Worm (Caenorhabditis elegans) whole organism, L2 larva: Measurements from ENCODE around the gene C09E9.1.

Experiments used
- aly-2 ChIP-seq: fragments of 150-350 bp; optimal IDR thresholded peaks from 2 replicates; lab custom pipeline; 2014; ENCODE audit warnings: missing biosample characterization, missing genetic modification characterization
- ceh-82 ChIP-seq: fragments of 150-350 bp; optimal IDR thresholded peaks from 2 replicates; lab custom pipeline; 2014; ENCODE audit warnings: missing biosample characterization, missing genetic modification characterization
- elt-3 ChIP-seq: sonication (generic microtip); optimal IDR thresholded peaks from 2 replicates; lab custom pipeline; 2017; ENCODE audit warnings: missing biosample characterization, missing genetic modification characterization
- fos-1 ChIP-seq: fragments of 150-350 bp; optimal IDR thresholded peaks from 2 replicates; lab custom pipeline; 2014; ENCODE audit warnings: missing biosample characterization, missing genetic modification characterization
- lsy-2 ChIP-seq, 2 experiments: fragments of 150-350 bp in 1 of 2; sonication (generic microtip) in 1 of 2; optimal IDR thresholded peaks; 2 replicates each; lab custom pipeline; 2014 to 2017; ENCODE audit warnings: missing biosample characterization in 2 of 2, missing genetic modification characterization in 2 of 2
- nhr-10 ChIP-seq: sonication (generic microtip); optimal IDR thresholded peaks from 2 replicates; lab custom pipeline; 2017; ENCODE audit warnings: missing biosample characterization, missing genetic modification characterization
- nhr-12 ChIP-seq: fragments of 150-350 bp; optimal IDR thresholded peaks from 2 replicates; lab custom pipeline; 2014; ENCODE audit warnings: missing biosample characterization, missing genetic modification characterization
- nhr-237 ChIP-seq: fragments of 150-350 bp; optimal IDR thresholded peaks from 2 replicates; lab custom pipeline; 2014; ENCODE audit warnings: missing biosample characterization, missing genetic modification characterization
- sem-4 ChIP-seq: fragments of 150-350 bp; optimal IDR thresholded peaks from 2 replicates; lab custom pipeline; 2014; ENCODE audit warnings: missing biosample characterization, missing genetic modification reagents, missing genetic modification characterization
- skn-1 ChIP-seq: sonication (generic microtip); optimal IDR thresholded peaks from 2 replicates; lab custom pipeline; 2017; ENCODE audit warnings: missing biosample characterization, missing genetic modification characterization
- unc-55 ChIP-seq: fragments of 150-350 bp; sonication (generic microtip); optimal IDR thresholded peaks from 3 replicates; lab custom pipeline; 2014; ENCODE audit warnings: missing biosample characterization, missing genetic modification reagents, missing genetic modification characterization
- unc-62 ChIP-seq: fragments of 150-350 bp; optimal IDR thresholded peaks from 2 replicates; lab custom pipeline; 2014; ENCODE audit warnings: missing biosample characterization, missing genetic modification reagents, missing genetic modification characterization
- ztf-4 ChIP-seq: fragments of 150-350 bp; optimal IDR thresholded peaks from 2 replicates; lab custom pipeline; 2014; ENCODE audit warnings: missing biosample characterization, missing genetic modification characterization

ce11 chrIV:1275910-1276309, 1.2 kb downstream of the C09E9.1 start:
- TF ChIP-seq unc-55 (GFP tag; lab: Kevin White, UChicago), result no peak
- no peak for TF ChIP-seq nhr-10 (tag; lab: Kevin White, UChicago)
- TF ChIP-seq nhr-237 (tag; lab: Kevin White, UChicago), result no peak
- no peak for TF ChIP-seq elt-3 (tag; lab: Kevin White, UChicago)
- TF ChIP-seq nhr-12 (tag; lab: Kevin White, UChicago), result no peak
- no peak for TF ChIP-seq aly-2 (tag; lab: Kevin White, UChicago)
- TF ChIP-seq skn-1 (tag; lab: Kevin White, UChicago), result no peak
- TF ChIP-seq fos-1 (tag; lab: Kevin White, UChicago), result no peak
- no peak for TF ChIP-seq ztf-4 (tag; lab: Kevin White, UChicago)
- TF ChIP-seq unc-62 (GFP tag; lab: Kevin White, UChicago), result no peak
- no peak for TF ChIP-seq ceh-82 (tag; lab: Kevin White, UChicago)
- TF ChIP-seq lsy-2 (tag; optimal IDR thresholded peaks at IDR 0.05; lab: Kevin White, UChicago), result no peak
- no peak for TF ChIP-seq sem-4 (tag; lab: Kevin White, UChicago)
